Worm (Caenorhabditis elegans) whole organism, L4 larva: ENCODE results near the gene C17C3.3.

Source experiments
- daf-12 ChIP-seq: fragments of 150-350 bp; optimal IDR thresholded peaks from 2 replicates; lab custom pipeline; 2014; ENCODE audit warnings: missing biosample characterization, missing genetic modification reagents, missing genetic modification characterization
- lin-13 ChIP-seq: fragments of 150-350 bp; optimal IDR thresholded peaks from 2 replicates; lab custom pipeline; 2014; ENCODE audit warnings: missing biosample characterization, missing genetic modification reagents, missing genetic modification characterization
- nhr-28 ChIP-seq: fragments of 150-350 bp; optimal IDR thresholded peaks from 2 replicates; lab custom pipeline; 2014; ENCODE audit warnings: missing biosample characterization, missing genetic modification characterization
- sdz-12 ChIP-seq: fragments of 200-800 bp; sonication (Bioruptor generic); optimal IDR thresholded peaks from 2 replicates; lab custom pipeline; 2018; ENCODE audit warnings: mild to moderate bottlenecking, missing genetic modification characterization, missing compliant biosample characterization

DNA sequence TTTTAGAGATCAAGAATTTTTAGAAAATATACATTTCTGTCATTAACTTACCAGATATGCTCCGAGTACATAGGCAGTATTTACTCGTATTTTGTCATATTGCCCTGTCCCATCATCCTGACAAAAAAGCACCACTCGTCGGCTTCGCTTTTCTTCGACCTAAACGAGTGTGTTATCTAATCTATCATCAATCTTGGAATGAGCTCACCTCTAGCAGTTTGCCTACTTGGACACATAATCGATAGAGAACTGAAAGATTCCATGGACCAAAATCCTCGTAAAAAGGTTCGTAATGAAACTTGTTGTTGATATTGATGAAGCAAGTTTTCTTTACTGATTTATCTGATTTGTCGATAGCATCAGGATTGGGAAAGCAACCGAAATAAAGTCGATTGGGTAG, 31.3 kb downstream of the C17C3.3 start:
- TF ChIP-seq daf-12 (tag; lab: Kevin White, UChicago) = no peak
- no peak for TF ChIP-seq lin-13 (GFP tag; lab: Kevin White, UChicago)
- no peak for TF ChIP-seq sdz-12 (GFP tag; lab: Kevin White, UChicago)
- TF ChIP-seq nhr-28 = no peak
